Fruit fly (Drosophila melanogaster): ENCODE data around the gene CG4098.
A peak's percentile ranks its signal among the peaks of the same experiment; 100 is the strongest.

CG4098 gene

dm6 chr3L:16567495-16567894 is 41.7 kb downstream of the CG4098 start (continued):
- no peak for TF ChIP-seq gcm2 (GFP tag; optimal IDR thresholded peaks at IDR 0.05)
- TF ChIP-seq Rx (GFP tag; IDR thresholded peaks at IDR 0.05), result peak; percentile 59; the same call in 1 of the 2 replicates
- TF ChIP-seq CG6689 (GFP tag; IDR thresholded peaks at IDR 0.05), result peak; percentile 61
- TF ChIP-seq CG9727 (GFP tag; optimal IDR thresholded peaks at IDR 0.05), result peak; percentile 53
- no peak for TF ChIP-seq pros (GFP tag; optimal IDR thresholded peaks at IDR 0.05)
- TF ChIP-seq peb (GFP tag; IDR thresholded peaks at IDR 0.05), result no peak
- TF ChIP-seq cwo (GFP tag; optimal IDR thresholded peaks at IDR 0.05), result peak; percentile 29
- TF ChIP-seq croc (GFP tag; conservative IDR thresholded peaks at IDR 0.05), result 0 out of 3 replicates have a peak, but pooled peaks have one; percentile 33
- TF ChIP-seq p53 (GFP tag; optimal IDR thresholded peaks at IDR 0.05), result no peak
- no peak for TF ChIP-seq CG7987 (GFP tag; optimal IDR thresholded peaks at IDR 0.05)
- TF ChIP-seq Atf3 (GFP tag; optimal IDR thresholded peaks at IDR 0.05), result no peak
- TF ChIP-seq bigmax (GFP tag; optimal IDR thresholded peaks at IDR 0.05), result no peak
- peak; percentile 71 for TF ChIP-seq Asciz (GFP tag; optimal IDR thresholded peaks at IDR 0.05)
- TF ChIP-seq CG15479 (GFP tag; optimal IDR thresholded peaks at IDR 0.05), result no peak
- peak; percentile 10 for TF ChIP-seq CG16815 (GFP tag; optimal IDR thresholded peaks at IDR 0.05)
- TF ChIP-seq Jarid2 (GFP tag; optimal IDR thresholded peaks at IDR 0.05), result peak; percentile 1
- TF ChIP-seq CG2875 (GFP tag; optimal IDR thresholded peaks at IDR 0.05), result peak; percentile 50
- no peak for TF ChIP-seq Aef1 (GFP tag; IDR thresholded peaks at IDR 0.05)
- TF ChIP-seq lola (GFP tag; optimal IDR thresholded peaks at IDR 0.05), result peak in 1 of 3 experiments; percentile 70
- TF ChIP-seq Ets97D (GFP tag; optimal IDR thresholded peaks at IDR 0.05), result no peak
- TF ChIP-seq unc-4 (GFP tag; IDR thresholded peaks at IDR 0.05; ENCODE audit: partially characterized antibody), result no peak
- TF ChIP-seq Xrp1 (GFP tag; IDR thresholded peaks at IDR 0.05), result peak; percentile 71
- no peak for TF ChIP-seq NC2β (GFP tag; optimal IDR thresholded peaks at IDR 0.05)
- no peak for TF ChIP-seq bbx (GFP tag; IDR thresholded peaks at IDR 0.05; ENCODE audit: partially characterized antibody)
- TF ChIP-seq NFAT (GFP tag; IDR thresholded peaks at IDR 0.05), result no peak
- TF ChIP-seq CG42726 (GFP tag; IDR thresholded peaks at IDR 0.05; ENCODE audit: partially characterized antibody), result no peak
- no peak for TF ChIP-seq chn (GFP tag; optimal IDR thresholded peaks at IDR 0.05)
- peak; percentile 42 for TF ChIP-seq Six4 (GFP tag; optimal IDR thresholded peaks at IDR 0.05)
- peak; percentile 67 for TF ChIP-seq CG10267 (tag; optimal IDR thresholded peaks at IDR 0.05)
- no peak for TF ChIP-seq Doc2 (GFP tag; IDR thresholded peaks at IDR 0.05)
- no peak for TF ChIP-seq CG7372 (GFP tag; IDR thresholded peaks at IDR 0.05)
- no peak for TF ChIP-seq CG2889 (GFP tag; IDR thresholded peaks at IDR 0.05)
- TF ChIP-seq gce (GFP tag; IDR thresholded peaks at IDR 0.05), result peak; percentile 50; the same call in 1 of the 3 replicates
- TF ChIP-seq CG9932 (GFP tag; IDR thresholded peaks at IDR 0.05), result no peak
- TF ChIP-seq CG1602 (GFP tag; optimal IDR thresholded peaks at IDR 0.05), result peak; percentile 41
- TF ChIP-seq CG7839 (tag; optimal IDR thresholded peaks at IDR 0.05), result peak; percentile 73
- peak; percentile 45 for TF ChIP-seq org-1 (GFP tag; optimal IDR thresholded peaks at IDR 0.05)
- peak; percentile 20 for TF ChIP-seq Max (GFP tag; optimal IDR thresholded peaks at IDR 0.05)
- TF ChIP-seq Dbx (GFP tag; IDR thresholded peaks at IDR 0.05), result no peak
- TF ChIP-seq CG2129 (GFP tag; IDR thresholded peaks at IDR 0.05; ENCODE audit: partially characterized antibody), result no peak
- no peak for TF ChIP-seq CG30431 (GFP tag; optimal IDR thresholded peaks at IDR 0.05)
- TF ChIP-seq CG10543 (GFP tag; optimal IDR thresholded peaks at IDR 0.05), result peak; percentile 33
- TF ChIP-seq CG10366 (GFP tag; IDR thresholded peaks at IDR 0.05), result peak; percentile 33; the same call in 1 of the 2 replicates
- TF ChIP-seq Ssrp (tag; optimal IDR thresholded peaks at IDR 0.05), result peak; percentile 72
- TF ChIP-seq Ets65A (GFP tag), result peak; percentile 36
- TF ChIP-seq CG13775 (GFP tag; optimal IDR thresholded peaks at IDR 0.05), result peak; percentile 18
- no peak for TF ChIP-seq CG10274 (GFP tag; optimal IDR thresholded peaks at IDR 0.05)
- peak; percentile 77 for TF ChIP-seq dmrt99B (tag; optimal IDR thresholded peaks at IDR 0.05)
- TF ChIP-seq Dip2 (GFP tag; IDR thresholded peaks at IDR 0.05), result no peak
- TF ChIP-seq Hsf (GFP tag; optimal IDR thresholded peaks at IDR 0.05), result peak; percentile 25
- TF ChIP-seq CG1647 (GFP tag; optimal IDR thresholded peaks at IDR 0.05), result no peak
